Worm (Caenorhabditis elegans): ENCODE data around the gene srxa-12.

srxa-12 gene

DNA sequence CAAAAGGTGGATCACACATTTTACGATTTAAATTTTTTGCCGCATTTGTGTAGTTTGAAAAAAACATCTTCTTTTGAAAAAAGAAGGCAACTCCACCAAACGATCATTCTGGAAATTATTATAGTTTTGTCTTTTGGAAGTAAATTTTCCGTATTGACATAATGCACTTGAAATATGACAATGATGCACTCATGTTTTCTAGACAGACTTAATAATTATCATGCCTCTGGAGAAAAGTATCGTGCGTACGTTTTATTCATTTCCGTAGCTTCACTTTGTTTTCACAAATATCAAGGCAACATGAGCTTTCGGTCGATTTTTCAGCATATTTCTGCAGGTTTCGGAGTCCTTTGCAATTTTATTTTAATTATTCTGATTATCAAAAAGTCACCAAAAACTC is 8.2 kb upstream of the srxa-12 start, which contains the start of gene str-250:
Gene str-250, plus strand, starts transcription at position 301 of the 400 bp plus-strand sequence.
- no peak for TF ChIP-seq ztf-11 (tag; optimal IDR thresholded peaks at IDR 0.05)
- TF ChIP-seq zip-8 (tag; optimal IDR thresholded peaks at IDR 0.05): no peak
- TF ChIP-seq unc-39 (tag; optimal IDR thresholded peaks at IDR 0.05): no peak
- no peak for TF ChIP-seq ham-2 (GFP tag; optimal IDR thresholded peaks at IDR 0.05)
- TF ChIP-seq nhr-76 (tag; optimal IDR thresholded peaks at IDR 0.05): no peak
- TF ChIP-seq hlh-1 (tag; optimal IDR thresholded peaks at IDR 0.05): no peak
- no peak for TF ChIP-seq mab-5 (tag; optimal IDR thresholded peaks at IDR 0.05)
- TF ChIP-seq drap-1 (GFP tag; optimal IDR thresholded peaks at IDR 0.05): no peak
- no peak for TF ChIP-seq ces-1 (GFP tag; optimal IDR thresholded peaks at IDR 0.05)
- TF ChIP-seq sptf-1 (tag; optimal IDR thresholded peaks at IDR 0.05): no peak
- TF ChIP-seq mls-2 (tag; optimal IDR thresholded peaks at IDR 0.05): no peak
- TF ChIP-seq bed-3 (GFP tag; optimal IDR thresholded peaks at IDR 0.05): no peak
- no peak for TF ChIP-seq unc-120 (tag; optimal IDR thresholded peaks at IDR 0.05; ENCODE audit: poor library complexity, severe bottlenecking)
- TF ChIP-seq sem-2 (GFP tag; optimal IDR thresholded peaks at IDR 0.05): no peak
- TF ChIP-seq ceh-43 (GFP tag; optimal IDR thresholded peaks at IDR 0.05): no peak
- no peak for TF ChIP-seq elt-3 (tag; optimal IDR thresholded peaks at IDR 0.05)
- TF ChIP-seq lin-32 (GFP tag; optimal IDR thresholded peaks at IDR 0.05): no peak

ce11 chrV:13920730-13921129 is 5.8 kb upstream of the srxa-12 start, which contains the start of gene srx-42:
Gene srx-42 (plus strand): TSS chrV:13921030.
- TF ChIP-seq mab-5 (tag; optimal IDR thresholded peaks at IDR 0.05): no peak

DNA sequence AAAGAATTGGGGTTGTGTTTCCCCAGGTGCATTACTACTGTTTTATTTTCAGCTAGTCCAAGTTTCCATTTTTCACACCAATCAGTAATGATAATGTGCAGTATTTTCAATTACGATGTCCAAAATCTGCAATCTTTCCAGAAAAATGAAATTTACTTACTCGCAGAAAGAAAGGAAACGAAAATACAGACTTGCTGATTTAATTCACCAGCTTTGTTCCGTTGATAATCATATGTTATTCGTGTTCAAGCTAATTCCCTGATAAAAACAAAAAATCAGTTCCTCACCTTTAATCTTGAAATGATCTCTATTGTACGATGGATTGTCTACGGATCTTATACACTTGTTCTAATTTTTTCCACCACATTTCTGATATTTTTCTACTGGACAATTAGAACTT is 2.6 kb upstream of the srxa-12 start, which contains the start of gene srxa-11:
Gene srxa-11, plus strand, starts transcription at position 301 of the 400 bp plus-strand sequence.
- TF ChIP-seq unc-62 (GFP tag; optimal IDR thresholded peaks at IDR 0.05) (no peak), ceh-83 (GFP tag; optimal IDR thresholded peaks at IDR 0.05) (no peak), snpc-4 (tag; optimal IDR thresholded peaks at IDR 0.05) (no peak), ceh-39 (tag; optimal IDR thresholded peaks at IDR 0.05) (no peak), lsy-2 (tag; optimal IDR thresholded peaks at IDR 0.05) (no peak), M03D4.4 (tag; optimal IDR thresholded peaks at IDR 0.05) (no peak), elt-3 (tag; optimal IDR thresholded peaks at IDR 0.05) (no peak)

DNA sequence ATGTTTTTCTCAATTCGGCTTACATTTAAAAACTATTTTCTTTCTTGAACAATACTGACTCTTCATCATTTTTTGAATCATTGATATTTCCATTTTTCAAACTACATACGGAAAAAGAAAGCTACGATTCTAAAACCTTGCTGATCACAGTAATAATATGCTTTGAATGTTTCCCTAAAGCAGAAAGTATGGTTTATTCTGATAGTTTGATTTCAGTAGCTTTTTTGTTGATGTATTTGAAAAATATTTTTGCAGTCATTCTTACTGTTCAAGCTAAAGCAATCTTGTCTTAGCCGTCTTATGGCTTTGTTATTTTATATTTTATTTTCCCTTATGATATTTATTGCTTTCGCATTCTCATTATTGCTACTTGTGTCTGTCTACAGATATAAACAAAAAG is 3.0 kb downstream of the srxa-12 start, which contains the start of gene srxa-13:
Gene srxa-13, plus strand, starts transcription at position 301 of the 400 bp plus-strand sequence.
- TF ChIP-seq sptf-1 (tag; optimal IDR thresholded peaks at IDR 0.05) (no peak), elt-3 (tag; optimal IDR thresholded peaks at IDR 0.05) (no peak), lin-32 (GFP tag; optimal IDR thresholded peaks at IDR 0.05) (no peak), ceh-43 (GFP tag; optimal IDR thresholded peaks at IDR 0.05) (no peak), mab-5 (tag; optimal IDR thresholded peaks at IDR 0.05) (no peak), nhr-2 (tag; optimal IDR thresholded peaks at IDR 0.05) (no peak), flh-1 (GFP tag; optimal IDR thresholded peaks at IDR 0.05) (no peak), pha-4 (tag; optimal IDR thresholded peaks at IDR 0.05) (no peak), ceh-39 (tag; optimal IDR thresholded peaks at IDR 0.05) (no peak), nhr-237 (tag; optimal IDR thresholded peaks at IDR 0.05) (no peak), elt-1 (tag; optimal IDR thresholded peaks at IDR 0.05; ENCODE audit: borderline replicate concordance, insufficient read depth) (no peak), blmp-1 (tag; optimal IDR thresholded peaks at IDR 0.05) (no peak), ces-1 (GFP tag; optimal IDR thresholded peaks at IDR 0.05) (no peak), lsy-2 (tag; optimal IDR thresholded peaks at IDR 0.05) (no peak), unc-62 (GFP tag; optimal IDR thresholded peaks at IDR 0.05) (no peak), nhr-28 (tag; optimal IDR thresholded peaks at IDR 0.05) (no peak), ceh-83 (GFP tag; optimal IDR thresholded peaks at IDR 0.05) (no peak), tbx-8 (GFP tag; optimal IDR thresholded peaks at IDR 0.05) (no peak), bed-3 (GFP tag; optimal IDR thresholded peaks at IDR 0.05) (no peak)

DNA sequence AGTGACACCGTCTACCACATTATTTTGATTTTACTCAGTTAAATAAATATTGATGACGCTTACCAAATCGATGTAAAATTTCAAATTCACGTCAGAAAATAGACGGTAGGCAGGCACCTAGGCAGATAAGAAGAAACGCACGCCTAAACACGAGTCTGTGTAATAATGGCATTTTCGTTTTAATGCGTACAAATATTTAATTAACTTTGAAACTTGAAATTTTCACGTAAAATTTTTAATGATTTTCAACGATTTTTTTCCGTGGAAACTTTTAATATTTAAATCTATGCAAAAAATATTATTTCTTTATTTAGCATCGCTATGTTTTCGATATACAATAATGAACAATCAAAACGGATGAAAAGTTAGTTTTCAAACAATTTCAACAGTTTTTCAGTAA is 4.7 kb downstream of the srxa-12 start, which contains the start of gene C06B3.16:
Gene C06B3.16, plus strand, starts transcription at position 301 of the 400 bp plus-strand sequence.
- TF ChIP-seq unc-39 (tag; optimal IDR thresholded peaks at IDR 0.05) (no peak), unc-120 (tag; optimal IDR thresholded peaks at IDR 0.05; ENCODE audit: poor library complexity, severe bottlenecking) (no peak), flh-1 (GFP tag; optimal IDR thresholded peaks at IDR 0.05) (no peak), zip-8 (tag; optimal IDR thresholded peaks at IDR 0.05) (no peak), mls-2 (tag; optimal IDR thresholded peaks at IDR 0.05) (no peak), M03D4.4 (tag; optimal IDR thresholded peaks at IDR 0.05) (no peak), ztf-11 (tag; optimal IDR thresholded peaks at IDR 0.05) (no peak), unc-62 (GFP tag; optimal IDR thresholded peaks at IDR 0.05) (no peak), elt-3 (tag; optimal IDR thresholded peaks at IDR 0.05) (no peak), ces-1 (GFP tag; optimal IDR thresholded peaks at IDR 0.05) (no peak), nhr-12 (tag; optimal IDR thresholded peaks at IDR 0.05) (no peak), ceh-39 (tag; optimal IDR thresholded peaks at IDR 0.05) (no peak), snpc-4 (tag; optimal IDR thresholded peaks at IDR 0.05) (no peak)

Measured in whole organism, mixed stage, embryonic.